Worm (Caenorhabditis elegans): ENCODE data around the gene alfa-1.

Gene alfa-1

DNA sequence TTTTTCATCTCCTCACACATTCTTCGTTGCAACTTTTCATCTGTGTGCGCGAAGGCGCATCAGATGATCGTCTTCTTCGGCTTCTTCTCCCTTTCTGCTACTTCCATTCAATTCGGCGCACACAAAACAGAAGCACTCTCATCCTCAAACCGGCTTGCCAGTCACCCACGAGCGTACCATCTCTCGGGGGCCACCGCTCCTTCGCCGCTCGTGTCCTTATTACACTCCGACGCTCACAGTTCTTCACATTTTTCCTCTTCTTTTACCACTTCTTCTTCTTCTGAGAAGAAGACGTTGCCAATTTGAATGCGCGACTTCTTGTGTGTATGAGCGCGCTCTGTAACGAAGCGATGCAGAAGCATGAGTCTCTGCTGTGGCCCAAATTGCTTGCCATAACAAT, 16.2 kb upstream of the alfa-1 start:
- TF ChIP-seq snpc-4 (tag; optimal IDR thresholded peaks at IDR 0.05): no peak
- no peak for TF ChIP-seq nhr-21 (tag; optimal IDR thresholded peaks at IDR 0.05)
- TF ChIP-seq lin-13 (GFP tag; optimal IDR thresholded peaks at IDR 0.05): no peak
- TF ChIP-seq F13H6.1 (tag; optimal IDR thresholded peaks at IDR 0.05): no peak

DNA sequence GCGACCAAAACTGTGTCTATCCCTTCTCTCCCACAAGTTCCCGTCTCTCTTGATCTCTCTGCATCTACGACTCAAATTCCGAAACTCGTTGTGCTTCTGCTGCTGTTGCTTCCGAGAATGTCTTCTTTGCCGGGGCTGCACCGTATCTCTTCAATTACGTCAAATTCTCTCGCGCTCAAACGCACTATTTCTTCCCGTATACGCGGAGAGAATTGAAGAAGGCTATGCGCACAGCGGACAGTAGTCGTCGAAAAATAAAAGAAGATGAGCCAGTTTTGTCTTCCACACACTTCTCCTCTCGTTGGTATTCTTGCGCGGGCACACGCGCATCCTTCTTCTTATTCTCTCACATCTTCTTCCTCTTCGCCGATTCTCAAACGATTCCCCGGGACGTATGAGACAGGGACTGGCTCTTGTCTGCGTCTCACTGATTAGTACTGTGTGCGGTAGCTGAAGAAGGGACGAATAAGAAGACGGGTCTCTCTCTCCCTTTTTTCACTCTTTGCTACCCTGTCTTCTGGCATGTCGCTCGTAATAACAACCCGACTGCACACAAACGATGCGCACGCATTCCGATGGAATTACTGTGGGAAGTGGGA, 14.1 kb upstream of the alfa-1 start:
- TF ChIP-seq lin-11 (tag; optimal IDR thresholded peaks at IDR 0.05): no peak
- TF ChIP-seq mbf-1 (tag; optimal IDR thresholded peaks at IDR 0.05): no peak
- TF ChIP-seq nhr-6 (tag; optimal IDR thresholded peaks at IDR 0.05): no peak
- TF ChIP-seq ceh-82 (tag; optimal IDR thresholded peaks at IDR 0.05): no peak
- TF ChIP-seq blmp-1 (tag; optimal IDR thresholded peaks at IDR 0.05; ENCODE audit: insufficient read depth): no peak
- peak; percentile 0 for TF ChIP-seq C34F6.9 (tag; optimal IDR thresholded peaks at IDR 0.05)
- peak in 1 of 2 experiments; percentile 6 for TF ChIP-seq lsy-2 (tag; optimal IDR thresholded peaks at IDR 0.05)
- peak; percentile 34 for TF ChIP-seq sma-3 (GFP tag; optimal IDR thresholded peaks at IDR 0.05)
- peak; percentile 33 for TF ChIP-seq nhr-25 (tag; optimal IDR thresholded peaks at IDR 0.05)
- TF ChIP-seq R02D3.7 (tag; optimal IDR thresholded peaks at IDR 0.05): no peak
- TF ChIP-seq egl-27 (tag; optimal IDR thresholded peaks at IDR 0.05): peak; percentile 16
- TF ChIP-seq ztf-4 (tag; optimal IDR thresholded peaks at IDR 0.05): no peak
- TF ChIP-seq aly-2 (tag; optimal IDR thresholded peaks at IDR 0.05): no peak
- TF ChIP-seq nhr-12 (tag; optimal IDR thresholded peaks at IDR 0.05): no peak
- TF ChIP-seq nhr-129 (tag; optimal IDR thresholded peaks at IDR 0.05): peak; percentile 41
- no peak for TF ChIP-seq fos-1 (tag; optimal IDR thresholded peaks at IDR 0.05)
- TF ChIP-seq unc-39 (tag; optimal IDR thresholded peaks at IDR 0.05): no peak
- no peak for TF ChIP-seq dmd-4 (tag; optimal IDR thresholded peaks at IDR 0.05)
- TF ChIP-seq unc-55 (GFP tag; optimal IDR thresholded peaks at IDR 0.05): peak; percentile 58
- peak; percentile 5 for TF ChIP-seq ceh-16 (tag; optimal IDR thresholded peaks at IDR 0.05)
- TF ChIP-seq lin-13 (GFP tag; optimal IDR thresholded peaks at IDR 0.05): no peak
- peak in 1 of 2 experiments; percentile 11 for TF ChIP-seq mdl-1 (tag; optimal IDR thresholded peaks at IDR 0.05)
- TF ChIP-seq elt-3 (tag; optimal IDR thresholded peaks at IDR 0.05): no peak
- TF ChIP-seq zag-1 (tag; optimal IDR thresholded peaks at IDR 0.05): no peak

DNA sequence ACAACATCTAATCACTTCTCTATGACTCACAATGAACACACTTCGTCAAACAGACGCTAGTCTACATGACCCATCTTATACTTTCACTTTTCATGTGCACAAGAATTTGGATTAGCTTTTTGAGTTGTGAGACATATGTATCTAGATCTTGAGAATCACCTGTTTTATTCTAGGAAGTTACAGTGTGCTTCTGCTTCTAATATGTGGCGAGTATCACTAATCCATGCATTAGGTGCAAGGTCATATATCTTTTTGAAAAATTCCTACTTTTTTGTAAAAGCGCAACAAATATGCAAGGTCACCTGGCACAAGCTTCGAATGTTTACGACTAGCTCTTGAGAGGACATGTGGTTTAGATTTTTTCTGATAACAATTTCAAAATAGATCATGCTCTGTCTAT, 13.4 kb upstream of the alfa-1 start:
- TF ChIP-seq crh-2 (tag; optimal IDR thresholded peaks at IDR 0.05) (no peak), mbf-1 (tag; optimal IDR thresholded peaks at IDR 0.05) (no peak), blmp-1 (tag; optimal IDR thresholded peaks at IDR 0.05; ENCODE audit: insufficient read depth) (no peak), mdl-1 (tag; optimal IDR thresholded peaks at IDR 0.05) (no peak), sma-9 (GFP tag; optimal IDR thresholded peaks at IDR 0.05) (no peak), sma-9 (tag; optimal IDR thresholded peaks at IDR 0.05) (no peak), skn-1 (tag; optimal IDR thresholded peaks at IDR 0.05) (no peak), unc-55 (GFP tag; optimal IDR thresholded peaks at IDR 0.05) (no peak), nhr-77 (tag; optimal IDR thresholded peaks at IDR 0.05) (no peak), sem-4 (tag; optimal IDR thresholded peaks at IDR 0.05) (no peak), nhr-6 (tag; optimal IDR thresholded peaks at IDR 0.05) (no peak), nhr-237 (tag; optimal IDR thresholded peaks at IDR 0.05) (no peak)

DNA sequence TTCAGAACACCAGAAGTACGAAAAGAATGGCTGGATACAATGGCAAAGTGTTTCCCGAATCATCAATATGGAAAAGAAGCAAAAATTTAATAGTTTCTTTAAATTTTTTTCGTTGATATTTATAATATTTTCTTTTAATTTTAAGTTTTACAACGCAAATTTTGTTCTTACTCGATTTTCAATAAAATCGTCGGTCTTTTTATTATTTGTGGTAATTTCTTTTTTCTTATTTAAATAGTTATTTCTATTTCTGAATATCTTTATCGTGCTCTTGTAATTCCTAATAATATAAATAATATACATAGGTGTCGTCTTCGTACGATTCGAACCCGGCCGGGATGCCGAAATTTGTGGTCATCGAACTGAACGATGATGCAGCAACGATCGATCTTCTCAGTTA, 9.4 kb upstream of the alfa-1 start, which contains the start of gene lir-1:
lir-1 (plus strand) TSS at position 301 of the 400 bp plus-strand sequence.
- no peak for TF ChIP-seq R02D3.7 (tag; optimal IDR thresholded peaks at IDR 0.05)
- no peak for TF ChIP-seq ceh-82 (tag; optimal IDR thresholded peaks at IDR 0.05)
- TF ChIP-seq peb-1 (tag; optimal IDR thresholded peaks at IDR 0.05): no peak
- no peak for TF ChIP-seq nhr-129 (tag; optimal IDR thresholded peaks at IDR 0.05)
- no peak for TF ChIP-seq egl-27 (tag; optimal IDR thresholded peaks at IDR 0.05)
- no peak for TF ChIP-seq ceh-16 (tag; optimal IDR thresholded peaks at IDR 0.05)
- TF ChIP-seq F13H6.1 (tag; optimal IDR thresholded peaks at IDR 0.05): no peak
- TF ChIP-seq ztf-1 (GFP tag; conservative IDR thresholded peaks at IDR 0.05): no peak
- no peak for TF ChIP-seq snpc-4 (tag; optimal IDR thresholded peaks at IDR 0.05)
- no peak for TF ChIP-seq ztf-4 (tag; optimal IDR thresholded peaks at IDR 0.05)
- no peak for TF ChIP-seq lsy-2 (tag; optimal IDR thresholded peaks at IDR 0.05)
- TF ChIP-seq sma-3 (GFP tag; optimal IDR thresholded peaks at IDR 0.05): no peak
- no peak for TF ChIP-seq nhr-25 (tag; optimal IDR thresholded peaks at IDR 0.05)
- TF ChIP-seq ZK546.5 (tag; optimal IDR thresholded peaks at IDR 0.05): no peak
- no peak for TF ChIP-seq gmeb-1 (tag; optimal IDR thresholded peaks at IDR 0.05)
- no peak for TF ChIP-seq nhr-21 (tag; optimal IDR thresholded peaks at IDR 0.05)

Measured in whole organism, L2 larva.